Fruit fly (Drosophila melanogaster) whole organism, adult: ENCODE data around the gene CG12885.
A peak's percentile ranks its signal among the peaks of the same experiment; 100 is the strongest.

ENCODE experiments used
- cnc ChIP-seq, 2 experiments: fragments of >200 bp; optimal IDR thresholded peaks; 2 replicates each; lab custom pipeline; 2017
- kay ChIP-seq: fragments of 200-800 bp; sonication (Bioruptor generic); peaks from one replicate; lab custom pipeline; 2016; ENCODE audit warnings: missing biosample characterization, missing genetic modification characterization, borderline replicate concordance
- pad ChIP-seq: fragments of 200-800 bp; sonication (Bioruptor generic); optimal IDR thresholded peaks from 3 replicates; lab custom pipeline; 2017; ENCODE audit warnings: missing biosample characterization, missing genetic modification characterization, mild to moderate bottlenecking, moderate library complexity, missing genetic modification reagents

dm6 chr3R:27569706-27570105 is 49.0 kb downstream of the CG12885 start:
- TF ChIP-seq kay (GFP tag; lab: Kevin White, UChicago) (no peak), cnc (optimal IDR thresholded peaks at IDR 0.05; lab: Kevin White, UChicago) (no peak), pad (GFP tag; lab: Kevin White, UChicago) (peak; percentile 21)
